Worm (Caenorhabditis elegans) whole organism, L1 larva: ENCODE results near the gene str-140.

Source experiments
- mef-2 ChIP-seq: fragments of 150-350 bp; optimal IDR thresholded peaks from 2 replicates; lab custom pipeline; 2014; ENCODE audit warnings: missing biosample characterization, missing genetic modification characterization
- xbp-1 ChIP-seq: sonication (generic microtip); optimal IDR thresholded peaks from 2 replicates; lab custom pipeline; 2016; ENCODE audit warnings: missing genetic modification characterization, missing compliant biosample characterization

ce11 chrV:8028825-8029489 is 38.7 kb downstream of the str-140 start, which contains the start of gene oma-2:
- TF ChIP-seq mef-2 (tag; lab: Kevin White, UChicago): no peak
- no peak for TF ChIP-seq xbp-1 (tag; lab: Kevin White, UChicago)
